Fruit fly (Drosophila melanogaster): Measurements from ENCODE around the gene Akap200.

Gene Akap200

dm6 chr2L:8414887-8415883 lies at the start of gene Akap200, which contains the start of gene CG13398 (continued):
- TF ChIP-seq tap (tag; optimal IDR thresholded peaks at IDR 0.05) (no peak), CG8359 (GFP tag; optimal IDR thresholded peaks at IDR 0.05; ENCODE audit: borderline replicate concordance) (no peak), jigr1 (GFP tag; IDR thresholded peaks at IDR 0.05) (no peak), CG30431 (GFP tag; optimal IDR thresholded peaks at IDR 0.05) (no peak), CG9727 (GFP tag; optimal IDR thresholded peaks at IDR 0.05) (peak; percentile 38), CG3281 (GFP tag; optimal IDR thresholded peaks at IDR 0.05) (no peak), CG3995 (GFP tag; optimal IDR thresholded peaks at IDR 0.05) (peak; percentile 75), maf-S (GFP tag; optimal IDR thresholded peaks at IDR 0.05) (no peak), nau (GFP tag; optimal IDR thresholded peaks at IDR 0.05) (no peak), Asciz (GFP tag; optimal IDR thresholded peaks at IDR 0.05) (no peak), az2 (GFP tag; optimal IDR thresholded peaks at IDR 0.05) (peak; percentile 17), btn (GFP tag; optimal IDR thresholded peaks at IDR 0.05) (no peak), CG12769 (tag; optimal IDR thresholded peaks at IDR 0.05) (no peak), Antp (GFP tag; optimal IDR thresholded peaks at IDR 0.05) (no peak), Ptx1 (GFP tag; IDR thresholded peaks at IDR 0.05) (0 out of 2 replicates have a peak, but pooled peaks have one; percentile 32), Hsf (GFP tag; optimal IDR thresholded peaks at IDR 0.05) (peak; percentile 16), pho (GFP tag; optimal IDR thresholded peaks at IDR 0.05) (peak; percentile 3), exex (tag; optimal IDR thresholded peaks at IDR 0.05) (no peak), lab (GFP tag; optimal IDR thresholded peaks at IDR 0.05) (no peak), CG4424 (GFP tag; optimal IDR thresholded peaks at IDR 0.05) (peak; percentile 46), CG4820 (GFP tag; optimal IDR thresholded peaks at IDR 0.05) (no peak), D19B (GFP tag; optimal IDR thresholded peaks at IDR 0.05) (no peak), HLHmδ (GFP tag; optimal IDR thresholded peaks at IDR 0.05) (peak; percentile 67), her (GFP tag; optimal IDR thresholded peaks at IDR 0.05) (peak; percentile 99), gcm2 (GFP tag; optimal IDR thresholded peaks at IDR 0.05) (no peak), Nf-YC (tag; optimal IDR thresholded peaks at IDR 0.05) (no peak), CG11247 (GFP tag; IDR thresholded peaks at IDR 0.05) (0 out of 2 replicates have a peak, but pooled peaks have one; percentile 10), Ets97D (GFP tag; optimal IDR thresholded peaks at IDR 0.05) (peak; percentile 36), ab (GFP tag; optimal IDR thresholded peaks at IDR 0.05) (no peak), CG6854 (GFP tag; optimal IDR thresholded peaks at IDR 0.05) (no peak), Camta (GFP tag; optimal IDR thresholded peaks at IDR 0.05) (no peak), Opbp (GFP tag; IDR thresholded peaks at IDR 0.05; ENCODE audit: partially characterized antibody) (peak; percentile 43; the same call in 1 of the 3 replicates), CG9437 (GFP tag; optimal IDR thresholded peaks at IDR 0.05) (peak; percentile 57), ara (GFP tag; IDR thresholded peaks at IDR 0.05) (no peak), ken (GFP tag; IDR thresholded peaks at IDR 0.05) (0 out of 3 replicates have a peak, but pooled peaks have one; percentile 25), pzg (GFP tag; optimal IDR thresholded peaks at IDR 0.05) (peak; percentile 49), Hand (GFP tag; optimal IDR thresholded peaks at IDR 0.05) (no peak), CG12659 (GFP tag; optimal IDR thresholded peaks at IDR 0.05) (peak; percentile 55), Lhr (GFP tag; optimal IDR thresholded peaks at IDR 0.05) (peak; percentile 8), CG1603 (tag; optimal IDR thresholded peaks at IDR 0.05) (peak; percentile 34), CG8089 (GFP tag; optimal IDR thresholded peaks at IDR 0.05) (no peak), sr (GFP tag; IDR thresholded peaks at IDR 0.05) (no peak), D19A (tag; optimal IDR thresholded peaks at IDR 0.05) (peak; percentile 41), scrt (GFP tag; optimal IDR thresholded peaks at IDR 0.05) (no peak), lola (GFP tag; optimal IDR thresholded peaks at IDR 0.05) (peak in 1 of 3 experiments; percentile 50), Blimp-1 (GFP tag; optimal IDR thresholded peaks at IDR 0.05) (peak; percentile 1), CG15696 (tag; optimal IDR thresholded peaks at IDR 0.05) (peak; percentile 31)

Measured in whole organism, embryonic.